Worm (Caenorhabditis elegans): ENCODE data around the gene srbc-75.

ce11 chrV:15268302-15268701 is 14.7 kb downstream of the srbc-75 start, which contains the start of gene srw-22:
- no peak for TF ChIP-seq elt-4 (tag; optimal IDR thresholded peaks at IDR 0.05)
- no peak for TF ChIP-seq elt-2 (tag; optimal IDR thresholded peaks at IDR 0.05)
- TF ChIP-seq ceh-14 (tag; optimal IDR thresholded peaks at IDR 0.05) = no peak
- no peak for TF ChIP-seq hlh-8 (tag; optimal IDR thresholded peaks at IDR 0.05)
- no peak for TF ChIP-seq F13H6.1 (tag; optimal IDR thresholded peaks at IDR 0.05)
- TF ChIP-seq pqm-1 (tag; optimal IDR thresholded peaks at IDR 0.05) = no peak
- TF ChIP-seq lim-6 (tag; optimal IDR thresholded peaks at IDR 0.05) = no peak
- no peak for TF ChIP-seq tbx-7 (tag; optimal IDR thresholded peaks at IDR 0.05)
